Fruit fly (Drosophila melanogaster): Measurements from ENCODE around the gene Argk1.

Gene Argk1

dm6 chr3L:9033999-9034626, 31.7 kb downstream of the Argk1 start (continued):
- TF ChIP-seq Blimp-1 (GFP tag; optimal IDR thresholded peaks at IDR 0.05) (peak; percentile 59), CG6854 (GFP tag; optimal IDR thresholded peaks at IDR 0.05) (peak; percentile 63), CG15336 (GFP tag; IDR thresholded peaks at IDR 0.05) (peak; percentile 42; the same call in 1 of the 2 replicates), CG3919 (GFP tag; optimal IDR thresholded peaks at IDR 0.05) (peak; percentile 84), fd59A (GFP tag; optimal IDR thresholded peaks at IDR 0.05) (no peak), CG6276 (GFP tag; optimal IDR thresholded peaks at IDR 0.05) (no peak), svp (GFP tag) (peak; percentile 85), Sox102F (GFP tag; optimal IDR thresholded peaks at IDR 0.05) (peak; percentile 71), CG8319 (GFP tag; optimal IDR thresholded peaks at IDR 0.05) (peak; percentile 66)

DNA sequence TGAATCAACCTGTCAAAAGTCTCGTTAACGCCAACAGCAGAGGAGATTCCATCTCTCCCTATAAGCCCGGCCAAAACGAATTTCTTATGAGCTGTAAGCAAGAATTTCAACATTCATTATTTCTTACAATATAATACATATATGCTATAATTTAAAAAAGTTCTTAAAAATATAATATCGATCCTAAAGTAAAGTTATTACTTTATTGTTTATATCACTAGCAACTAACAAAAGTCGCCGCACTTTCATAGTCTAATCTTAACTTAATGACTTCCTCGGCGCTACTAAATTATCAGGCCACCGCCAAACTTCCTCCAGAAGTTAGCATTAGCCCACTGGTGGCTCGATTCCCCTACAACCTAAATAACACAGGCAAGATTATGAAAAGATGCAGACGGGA, 32.3 kb downstream of the Argk1 start:
- TF ChIP-seq CG10669 (GFP tag; optimal IDR thresholded peaks at IDR 0.05) (peak; percentile 39), CG4318 (GFP tag; optimal IDR thresholded peaks at IDR 0.05) (no peak), Smox (GFP tag; optimal IDR thresholded peaks at IDR 0.05) (peak; percentile 50), CG11294 (GFP tag; IDR thresholded peaks at IDR 0.05) (no peak), Met (GFP tag; optimal IDR thresholded peaks at IDR 0.05) (peak; percentile 51), Eip78C (GFP tag) (peak; percentile 80), Eip93F (GFP tag; optimal IDR thresholded peaks at IDR 0.05) (no peak), CG6808 (GFP tag; optimal IDR thresholded peaks at IDR 0.05) (peak; percentile 52), vri (GFP tag; optimal IDR thresholded peaks at IDR 0.05) (peak; percentile 12), CG8319 (GFP tag; optimal IDR thresholded peaks at IDR 0.05) (no peak), salr (GFP tag; optimal IDR thresholded peaks at IDR 0.05) (peak in 1 of 2 experiments; percentile 7), CG6163 (GFP tag; IDR thresholded peaks at IDR 0.05) (no peak), Sox15 (GFP tag; optimal IDR thresholded peaks at IDR 0.05) (peak; percentile 27), CG7368 (GFP tag; optimal IDR thresholded peaks at IDR 0.05) (no peak), fd59A (GFP tag; optimal IDR thresholded peaks at IDR 0.05) (peak; percentile 2), achi (GFP tag; optimal IDR thresholded peaks at IDR 0.05) (peak; percentile 45), CG3919 (GFP tag; optimal IDR thresholded peaks at IDR 0.05) (peak; percentile 59), CG32006 (GFP tag; optimal IDR thresholded peaks at IDR 0.05) (peak; percentile 26), Hr39 (GFP tag; optimal IDR thresholded peaks at IDR 0.05) (peak; percentile 36), Gug (GFP tag; IDR thresholded peaks at IDR 0.05) (no peak), fd85E (GFP tag; optimal IDR thresholded peaks at IDR 0.05) (no peak), pdm3 (GFP tag; optimal IDR thresholded peaks at IDR 0.05) (peak; percentile 10), dsx (GFP tag; optimal IDR thresholded peaks at IDR 0.05; ENCODE audit: poor library complexity, severe bottlenecking) (peak; percentile 9), CG1621 (tag; optimal IDR thresholded peaks at IDR 0.05) (no peak), Ets21C (GFP tag; optimal IDR thresholded peaks at IDR 0.05) (peak; percentile 24), OdsH (GFP tag; optimal IDR thresholded peaks at IDR 0.05) (peak; percentile 57), Ets96B (tag; optimal IDR thresholded peaks at IDR 0.05) (peak; percentile 43), CG8632 (GFP tag; optimal IDR thresholded peaks at IDR 0.05) (peak; percentile 31), eg (GFP tag; IDR thresholded peaks at IDR 0.05) (no peak), Hr38 (GFP tag; optimal IDR thresholded peaks at IDR 0.05) (no peak), Blimp-1 (GFP tag; optimal IDR thresholded peaks at IDR 0.05) (peak; percentile 20), fkh (GFP tag; optimal IDR thresholded peaks at IDR 0.05) (no peak), svp (GFP tag) (peak; percentile 76), CG34406 (GFP tag; optimal IDR thresholded peaks at IDR 0.05) (peak; percentile 41), dac (GFP tag; optimal IDR thresholded peaks at IDR 0.05) (no peak), CG3032 (tag; optimal IDR thresholded peaks at IDR 0.05) (peak; percentile 47), CG10631 (GFP tag; optimal IDR thresholded peaks at IDR 0.05) (peak; percentile 40), esn (GFP tag; optimal IDR thresholded peaks at IDR 0.05) (peak; percentile 66), spab (GFP tag; optimal IDR thresholded peaks at IDR 0.05) (no peak), CG8119 (GFP tag; IDR thresholded peaks at IDR 0.05) (no peak), Sox102F (GFP tag; optimal IDR thresholded peaks at IDR 0.05) (peak; percentile 15), Eip75B (GFP tag; optimal IDR thresholded peaks at IDR 0.05) (no peak), ss (GFP tag; optimal IDR thresholded peaks at IDR 0.05) (peak in 1 of 2 experiments; percentile 45), CG15336 (GFP tag; IDR thresholded peaks at IDR 0.05) (peak; percentile 39; the same call in 1 of the 2 replicates), topi (GFP tag; optimal IDR thresholded peaks at IDR 0.05) (peak; percentile 39), CG31627 (GFP tag; optimal IDR thresholded peaks at IDR 0.05) (peak; percentile 38)

Measured in whole organism, prepupa.